Worm (Caenorhabditis elegans) whole organism, L3 larva: ENCODE measurements around the gene fnta-1.

Source experiments
- elt-1 ChIP-seq: fragments of 150-350 bp; optimal IDR thresholded peaks from 2 replicates; lab custom pipeline; 2014; ENCODE audit warnings: missing biosample characterization, missing genetic modification characterization
- nhr-237 ChIP-seq: fragments of 150-350 bp; optimal IDR thresholded peaks from 2 replicates; lab custom pipeline; 2014; ENCODE audit warnings: missing biosample characterization, missing genetic modification characterization
- ztf-11 ChIP-seq: fragments of 150-350 bp; optimal IDR thresholded peaks from 2 replicates; lab custom pipeline; 2014; ENCODE audit warnings: missing biosample characterization, missing genetic modification characterization

ce11 chrIV:204998-205397 is 35.1 kb downstream of the fnta-1 start, which contains the start of gene coa-1:
- TF ChIP-seq nhr-237 (tag; lab: Kevin White, UChicago) (no peak), ztf-11 (tag; lab: Kevin White, UChicago) (no peak), elt-1 (tag; lab: Kevin White, UChicago) (no peak)
